Worm (Caenorhabditis elegans) whole organism, L4 larva: ENCODE data around the gene lir-1.

Source experiments
- F10B5.3 ChIP-seq: sonication (generic microtip); optimal IDR thresholded peaks from 2 replicates; lab custom pipeline; 2016; ENCODE audit warnings: mild to moderate bottlenecking, missing genetic modification characterization, missing compliant biosample characterization
- F26F4.8 ChIP-seq: fragments of 200-800 bp; sonication (Bioruptor generic); conservative IDR thresholded peaks from 2 replicates; pipeline ENCODE4 v1.3.6; 2022; ENCODE audit warnings: missing genetic modification characterization, missing compliant biosample characterization
- F44E2.7 ChIP-seq: fragments of 200-800 bp; sonication (Bioruptor generic); IDR thresholded peaks from 2 replicates; pipeline ENCODE4 v2.1.2; 2022; ENCODE audit warnings: missing genetic modification characterization, missing compliant biosample characterization
- R02D3.7 ChIP-seq: fragments of 150-350 bp; sonication (generic microtip); optimal IDR thresholded peaks from 3 replicates; lab custom pipeline; 2014; ENCODE audit warnings: missing biosample characterization, missing genetic modification characterization
- T20F7.1 ChIP-seq: fragments of 200-800 bp; sonication (Bioruptor generic); optimal IDR thresholded peaks from 2 replicates; lab custom pipeline; 2018; ENCODE audit warnings: mild to moderate bottlenecking, missing genetic modification characterization, missing compliant biosample characterization
- T26A8.4 ChIP-seq: fragments of 200-800 bp; sonication (Bioruptor generic); IDR thresholded peaks from 2 replicates; pipeline ENCODE4 v1.3.6; 2022; ENCODE audit warnings: missing genetic modification characterization, missing compliant biosample characterization
- Y48G9A.11 ChIP-seq: fragments of 200-800 bp; sonication (Bioruptor generic); IDR thresholded peaks from 2 replicates; pipeline ENCODE4 v1.3.6; 2022; ENCODE audit warnings: missing genetic modification reagents, missing genetic modification characterization, missing compliant biosample characterization
- Y5F2A.4 ChIP-seq: fragments of 200-800 bp; sonication (Bioruptor generic); optimal IDR thresholded peaks from 2 replicates; lab custom pipeline; 2018; ENCODE audit warnings: mild to moderate bottlenecking, missing genetic modification characterization, missing compliant biosample characterization
- ZK546.5 ChIP-seq, 2 experiments: sonication (generic microtip); optimal IDR thresholded peaks; 2 replicates each; lab custom pipeline; 2017; ENCODE audit warnings: missing biosample characterization in 2 of 2, missing genetic modification characterization in 2 of 2
- aha-1 ChIP-seq: fragments of 150-350 bp; peaks from one replicate; lab custom pipeline; 2014; ENCODE audit warnings: missing biosample characterization, missing genetic modification characterization
- ama-1 ChIP-seq: fragments of 150-350 bp; optimal IDR thresholded peaks from 2 replicates; lab custom pipeline; 2014; ENCODE audit warnings: inconsistent platforms, mixed read lengths
- attf-4 ChIP-seq: sonication (generic microtip); optimal IDR thresholded peaks from 3 replicates; lab custom pipeline; 2017; ENCODE audit warnings: missing biosample characterization, missing genetic modification characterization
- ceh-44 ChIP-seq: fragments of 200-800 bp; sonication (Bioruptor generic); IDR thresholded peaks from 2 replicates; pipeline ENCODE4 v1.3.6; 2022; ENCODE audit warnings: missing genetic modification reagents, missing genetic modification characterization, missing compliant biosample characterization
- ceh-82 ChIP-seq: sonication (generic microtip); optimal IDR thresholded peaks from 2 replicates; lab custom pipeline; 2017; ENCODE audit warnings: missing biosample characterization, missing genetic modification characterization
- cey-2 ChIP-seq: sonication (generic microtip); optimal IDR thresholded peaks from 3 replicates; lab custom pipeline; 2017; ENCODE audit warnings: missing genetic modification characterization, mild to moderate bottlenecking, missing compliant biosample characterization, antibody characterized with exemption, borderline replicate concordance; ENCODE audit not compliant: insufficient read depth
- daf-12 ChIP-seq: fragments of 150-350 bp; optimal IDR thresholded peaks from 2 replicates; lab custom pipeline; 2014; ENCODE audit warnings: missing biosample characterization, missing genetic modification reagents, missing genetic modification characterization
- daf-19 ChIP-seq: fragments of 200-800 bp; sonication (Bioruptor generic); conservative IDR thresholded peaks from 2 replicates; pipeline ENCODE4 v1.3.6; 2022; ENCODE audit warnings: missing genetic modification characterization, missing compliant biosample characterization
- dpl-1 ChIP-seq: fragments of 150-350 bp; optimal IDR thresholded peaks from 2 replicates; lab custom pipeline; 2014; ENCODE audit warnings: missing biosample characterization, missing genetic modification reagents, missing genetic modification characterization
- fkh-10 ChIP-seq: fragments of 150-350 bp; optimal IDR thresholded peaks from 2 replicates; lab custom pipeline; 2014; ENCODE audit warnings: missing biosample characterization, missing genetic modification reagents, missing genetic modification characterization
- gei-8 ChIP-seq: fragments of 200-800 bp; sonication (Bioruptor generic); optimal IDR thresholded peaks from 2 replicates; lab custom pipeline; 2018; ENCODE audit warnings: mild to moderate bottlenecking, missing genetic modification characterization, missing compliant biosample characterization
- hlh-30 ChIP-seq: sonication (generic microtip); optimal IDR thresholded peaks from 2 replicates; lab custom pipeline; 2017; ENCODE audit warnings: antibody characterized with exemption, mild to moderate bottlenecking, missing genetic modification characterization, missing compliant biosample characterization; ENCODE audit not compliant: insufficient read depth
- lin-1 ChIP-seq: fragments of 200-800 bp; sonication (Bioruptor generic); IDR thresholded peaks from 2 replicates; pipeline ENCODE4 v1.3.6; 2022; ENCODE audit warnings: missing genetic modification reagents, missing genetic modification characterization, missing compliant biosample characterization
- lin-29 ChIP-seq: fragments of 200-800 bp; sonication (Bioruptor generic); IDR thresholded peaks from 2 replicates; pipeline ENCODE4 v1.3.6; 2022; ENCODE audit warnings: missing genetic modification reagents, missing genetic modification characterization, missing compliant biosample characterization
- lin-38 ChIP-seq: fragments of 200-800 bp; sonication (Bioruptor generic); IDR thresholded peaks from 2 replicates; pipeline ENCODE4 v1.3.6; 2022; ENCODE audit warnings: missing genetic modification reagents, missing genetic modification characterization, missing compliant biosample characterization
- lir-3 ChIP-seq: sonication (generic microtip); optimal IDR thresholded peaks from 2 replicates; lab custom pipeline; 2016; ENCODE audit warnings: mild to moderate bottlenecking, missing genetic modification characterization, missing compliant biosample characterization
- lsy-2 ChIP-seq, 2 experiments: fragments of 150-350 bp in 1 of 2; sonication (generic microtip) in 1 of 2; optimal IDR thresholded peaks; 2 replicates each; lab custom pipeline; 2014 to 2017; ENCODE audit warnings: missing biosample characterization in 2 of 2, missing genetic modification characterization in 2 of 2
- mdl-1 ChIP-seq, 2 experiments: fragments of 150-350 bp in 1 of 2; sonication (generic microtip) in 1 of 2; optimal IDR thresholded peaks; 2 replicates each; lab custom pipeline; 2014 to 2017; ENCODE audit warnings: missing biosample characterization in 2 of 2, missing genetic modification characterization in 2 of 2
- mdt-29 ChIP-seq: fragments of 200-800 bp; sonication (Bioruptor generic); IDR thresholded peaks from 2 replicates; pipeline ENCODE4 v1.3.6; 2022; ENCODE audit warnings: missing genetic modification reagents, missing genetic modification characterization, missing compliant biosample characterization
- mep-1 ChIP-seq: fragments of 150-350 bp; sonication (generic microtip); optimal IDR thresholded peaks from 3 replicates; lab custom pipeline; 2014; ENCODE audit warnings: missing biosample characterization, missing genetic modification characterization
- mxl-2 ChIP-seq: fragments of 200-800 bp; sonication (Bioruptor generic); conservative IDR thresholded peaks from 2 replicates; pipeline ENCODE4 v1.3.6; 2022; ENCODE audit warnings: missing genetic modification reagents, missing genetic modification characterization, missing compliant biosample characterization
- nhr-10 ChIP-seq: fragments of 150-350 bp; optimal IDR thresholded peaks from 2 replicates; lab custom pipeline; 2014; ENCODE audit warnings: missing biosample characterization, missing genetic modification characterization
- nhr-102 ChIP-seq: sonication (generic microtip); optimal IDR thresholded peaks from 2 replicates; lab custom pipeline; 2016; ENCODE audit warnings: mild to moderate bottlenecking, missing genetic modification characterization, moderate library complexity, missing compliant biosample characterization
- nhr-25 ChIP-seq: sonication (generic microtip); optimal IDR thresholded peaks from 2 replicates; lab custom pipeline; 2017; ENCODE audit warnings: missing genetic modification characterization, mild to moderate bottlenecking, missing compliant biosample characterization, antibody characterized with exemption, moderate library complexity, borderline replicate concordance; ENCODE audit not compliant: insufficient read depth
- nhr-28 ChIP-seq: fragments of 150-350 bp; optimal IDR thresholded peaks from 2 replicates; lab custom pipeline; 2014; ENCODE audit warnings: missing biosample characterization, missing genetic modification characterization
- nhr-77 ChIP-seq: fragments of 150-350 bp; optimal IDR thresholded peaks from 2 replicates; lab custom pipeline; 2014; ENCODE audit warnings: missing biosample characterization, missing genetic modification characterization
- php-3 ChIP-seq: fragments of 200-800 bp; sonication (Bioruptor generic); IDR thresholded peaks from 2 replicates; pipeline ENCODE4 v1.3.6; 2022; ENCODE audit warnings: missing genetic modification reagents, missing genetic modification characterization, missing compliant biosample characterization
- pqm-1 ChIP-seq: sonication (generic microtip); optimal IDR thresholded peaks from 2 replicates; lab custom pipeline; 2017; ENCODE audit warnings: missing biosample characterization, missing genetic modification characterization
- sdz-12 ChIP-seq: fragments of 200-800 bp; sonication (Bioruptor generic); optimal IDR thresholded peaks from 2 replicates; lab custom pipeline; 2018; ENCODE audit warnings: mild to moderate bottlenecking, missing genetic modification characterization, missing compliant biosample characterization
- set-16 ChIP-seq: fragments of 200-800 bp; sonication (Bioruptor generic); IDR thresholded peaks from 2 replicates; pipeline ENCODE4 v1.3.6; 2022; ENCODE audit warnings: missing genetic modification reagents, missing genetic modification characterization, missing compliant biosample characterization
- skn-1 ChIP-seq: fragments of 150-350 bp; optimal IDR thresholded peaks from 2 replicates; lab custom pipeline; 2014; ENCODE audit warnings: missing biosample characterization, missing genetic modification characterization
- snpc-1.2 ChIP-seq: fragments of 200-800 bp; sonication (Bioruptor generic); IDR thresholded peaks from 2 replicates; pipeline ENCODE4 v1.3.6; 2022; ENCODE audit warnings: missing genetic modification reagents, missing genetic modification characterization, missing compliant biosample characterization
- spr-3 ChIP-seq: fragments of 200-800 bp; sonication (Bioruptor generic); optimal IDR thresholded peaks from 2 replicates; lab custom pipeline; 2018; ENCODE audit warnings: mild to moderate bottlenecking, missing genetic modification characterization, missing compliant biosample characterization
- tra-1 ChIP-seq: fragments of 200-800 bp; sonication (Bioruptor generic); IDR thresholded peaks from 2 replicates; pipeline ENCODE4 v1.3.6; 2022; ENCODE audit warnings: missing genetic modification reagents, missing genetic modification characterization, missing compliant biosample characterization
- unc-130 ChIP-seq: sonication (generic microtip); optimal IDR thresholded peaks from 2 replicates; lab custom pipeline; 2016; ENCODE audit warnings: missing genetic modification reagents, missing genetic modification characterization, missing compliant biosample characterization
- zfp-2 ChIP-seq: sonication (generic microtip); optimal IDR thresholded peaks from 2 replicates; lab custom pipeline; 2016; ENCODE audit warnings: mild to moderate bottlenecking, missing genetic modification characterization, missing compliant biosample characterization
- zip-11 ChIP-seq: fragments of 200-800 bp; sonication (Bioruptor generic); IDR thresholded peaks from 2 replicates; pipeline ENCODE4 v1.3.6; 2022; ENCODE audit warnings: missing genetic modification characterization, missing compliant biosample characterization
- ztf-11 ChIP-seq: fragments of 150-350 bp; optimal IDR thresholded peaks from 2 replicates; lab custom pipeline; 2014; ENCODE audit warnings: missing biosample characterization, missing genetic modification characterization
- ztf-7 ChIP-seq: fragments of 150-350 bp; optimal IDR thresholded peaks from 2 replicates; lab custom pipeline; 2014; ENCODE audit warnings: missing biosample characterization, missing genetic modification characterization

The lir-1 gene

DNA sequence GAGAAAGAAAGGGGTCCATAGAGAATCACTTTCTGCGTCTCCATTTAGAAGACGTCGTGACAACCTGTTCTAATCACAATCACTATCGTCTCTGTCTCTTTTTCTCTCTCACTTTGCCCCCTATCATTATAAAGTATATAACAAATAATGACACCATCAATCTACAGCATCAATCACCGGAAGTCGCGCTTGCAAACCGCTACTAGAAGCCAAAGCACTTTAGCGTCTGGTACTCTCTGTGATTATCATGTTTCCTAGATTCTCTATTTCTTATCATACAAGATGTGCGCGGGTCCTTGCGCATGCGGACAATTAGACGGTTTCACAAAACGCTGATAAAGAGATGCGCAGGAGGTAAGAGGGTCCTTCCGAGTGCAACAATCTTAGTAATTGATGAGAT, 40.6 kb upstream of the lir-1 start (continued):
- no peak for TF ChIP-seq php-3 (GFP tag; lab: Robert Waterston, UW)
- no peak for TF ChIP-seq gei-8
- TF ChIP-seq lin-38: no peak
- TF ChIP-seq cey-2 (tag; lab: Kevin White, UChicago): peak; percentile 69
- TF ChIP-seq nhr-28 (tag; lab: Kevin White, UChicago): peak; percentile 33
- TF ChIP-seq lin-29 (GFP tag; lab: Robert Waterston, UW): no peak
- no peak for TF ChIP-seq ztf-7 (tag; lab: Kevin White, UChicago)
- TF ChIP-seq mdt-29 (GFP tag; lab: Robert Waterston, UW): no peak
- TF ChIP-seq Y48G9A.11: no peak
- no peak for TF ChIP-seq zfp-2 (tag; lab: Kevin White, UChicago)
- TF ChIP-seq ama-1 (lab: Kevin White, UChicago): no peak
- no peak for TF ChIP-seq zip-11 (GFP tag; lab: Robert Waterston, UW)
- TF ChIP-seq snpc-1.2 (GFP tag; lab: Robert Waterston, UW): no peak
- TF ChIP-seq mdl-1 (tag; optimal IDR thresholded peaks at IDR 0.05; lab: Kevin White, UChicago): peak; percentile 3 to 70
- TF ChIP-seq fkh-10 (GFP tag; lab: Kevin White, UChicago): no peak
- TF ChIP-seq ceh-44 (GFP tag; lab: Robert Waterston, UW): no peak
- no peak for TF ChIP-seq T26A8.4
- TF ChIP-seq T20F7.1 (GFP tag; lab: Kevin White, UChicago): no peak
- TF ChIP-seq pqm-1: no peak
- TF ChIP-seq F10B5.3 (tag; lab: Kevin White, UChicago): no peak
- TF ChIP-seq mep-1 (tag; lab: Kevin White, UChicago): no peak
- TF ChIP-seq mxl-2 (GFP tag; lab: Robert Waterston, UW): no peak
- no peak for TF ChIP-seq daf-19 (GFP tag; lab: Robert Waterston, UW)
- TF ChIP-seq nhr-25: no peak
- no peak for TF ChIP-seq lir-3 (tag; lab: Kevin White, UChicago)
- no peak for TF ChIP-seq sdz-12 (GFP tag; lab: Kevin White, UChicago)
- no peak for TF ChIP-seq spr-3
- no peak for TF ChIP-seq Y5F2A.4
- no peak for TF ChIP-seq aha-1 (tag; lab: Kevin White, UChicago)
- no peak for TF ChIP-seq tra-1 (GFP tag; lab: Robert Waterston, UW)
- TF ChIP-seq daf-12: no peak
- TF ChIP-seq dpl-1 (GFP tag; lab: Kevin White, UChicago): no peak
- TF ChIP-seq R02D3.7 (tag; lab: Kevin White, UChicago): no peak
- no peak for TF ChIP-seq skn-1 (tag; lab: Kevin White, UChicago)
- no peak for TF ChIP-seq lin-1 (GFP tag; lab: Robert Waterston, UW)
- TF ChIP-seq ceh-82 (tag; lab: Kevin White, UChicago): no peak
- TF ChIP-seq unc-130: no peak
- no peak for TF ChIP-seq ztf-11 (tag; lab: Kevin White, UChicago)

DNA sequence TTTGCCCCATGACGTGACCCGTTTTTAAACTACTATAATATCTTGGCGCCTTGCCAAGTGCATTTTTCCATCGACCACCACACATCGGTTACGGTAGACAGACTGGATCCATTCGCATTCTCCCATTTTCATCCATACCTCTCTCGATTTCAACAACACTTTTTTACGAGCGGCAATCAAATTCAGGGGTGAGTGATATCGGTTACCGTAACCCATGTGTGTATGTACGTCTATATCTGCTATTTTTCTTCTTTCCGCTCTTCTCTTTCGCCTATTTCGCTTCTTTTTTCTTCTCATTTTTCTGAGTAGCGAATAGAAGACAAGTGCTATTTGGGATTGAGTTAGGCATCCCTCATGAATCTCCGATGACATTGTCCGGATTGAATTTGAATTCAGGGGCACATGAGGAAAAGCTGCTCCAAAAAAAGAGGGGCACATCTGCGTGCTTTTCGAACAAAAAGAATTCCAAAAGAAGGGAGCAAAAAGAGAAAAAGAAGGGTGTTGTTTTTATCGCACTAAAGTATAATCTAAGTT, 40.1 kb upstream of the lir-1 start:
- TF ChIP-seq fkh-10 (GFP tag; lab: Kevin White, UChicago): peak; percentile 79
- peak in 1 of 2 experiments; percentile 62 for TF ChIP-seq lsy-2 (tag; optimal IDR thresholded peaks at IDR 0.05; lab: Kevin White, UChicago)
- no peak for TF ChIP-seq Y48G9A.11
- TF ChIP-seq F26F4.8 (GFP tag; lab: Robert Waterston, UW): no peak

DNA sequence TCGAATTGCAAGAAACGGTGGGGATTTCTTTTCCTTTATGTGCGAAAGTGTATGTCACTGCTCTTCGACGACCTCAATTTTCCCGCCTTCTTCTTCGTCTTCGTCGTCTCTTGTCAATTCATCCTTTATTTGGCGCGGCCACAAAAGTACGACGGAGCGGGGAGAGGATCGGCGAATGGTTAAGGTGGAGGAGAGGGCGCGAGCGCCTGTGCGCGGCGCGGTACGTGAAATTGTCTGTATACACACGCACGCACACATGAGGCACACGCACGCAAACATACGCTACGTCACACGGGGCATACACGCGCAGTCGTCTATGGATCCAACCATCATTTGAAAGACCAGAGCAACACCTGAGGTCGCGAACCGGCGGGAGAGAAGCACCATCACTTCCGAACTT, 36.5 kb upstream of the lir-1 start:
- 0 out of 2 replicates have a peak, but pooled peaks have one; percentile 20 for TF ChIP-seq F26F4.8 (GFP tag; lab: Robert Waterston, UW)
- TF ChIP-seq ZK546.5 (tag; optimal IDR thresholded peaks at IDR 0.05; lab: Kevin White, UChicago): no peak
- TF ChIP-seq set-16: peak; percentile 57
- 0 out of 2 replicates have a peak, but pooled peaks have one; percentile 76 for TF ChIP-seq F44E2.7
- TF ChIP-seq attf-4 (tag; lab: Kevin White, UChicago): no peak
- TF ChIP-seq nhr-10 (tag; lab: Kevin White, UChicago): no peak
- peak; percentile 43 for TF ChIP-seq hlh-30
- TF ChIP-seq php-3 (GFP tag; lab: Robert Waterston, UW): 0 out of 2 replicates have a peak, but pooled peaks have one; percentile 13
- no peak for TF ChIP-seq T20F7.1 (GFP tag; lab: Kevin White, UChicago)
- TF ChIP-seq nhr-102 (tag; lab: Kevin White, UChicago): no peak
- TF ChIP-seq nhr-77: no peak
- peak; percentile 11 for TF ChIP-seq aha-1 (tag; lab: Kevin White, UChicago)
